Worm (Caenorhabditis elegans) whole organism, young adult: ENCODE data around the gene srw-123.
"Not testable (repeated sequence)": the region's sequence is repeated elsewhere in the genome, so short reads cannot be mapped to it uniquely, and the experiment has no call there.

Experiments
- B0019.2 ChIP-seq: fragments of 200-800 bp; sonication (Bioruptor generic); conservative IDR thresholded peaks from 2 replicates; pipeline ENCODE4 v1.3.6; 2022; ENCODE audit warnings: missing genetic modification reagents, missing genetic modification characterization, missing compliant biosample characterization
- B0261.1 ChIP-seq: sonication (generic microtip); optimal IDR thresholded peaks from 2 replicates; lab custom pipeline; 2016; ENCODE audit warnings: mild to moderate bottlenecking, missing genetic modification characterization, moderate library complexity, missing compliant biosample characterization
- Y53G8AR.9 ChIP-seq: fragments of 200-800 bp; sonication (Bioruptor generic); conservative IDR thresholded peaks from 2 replicates; pipeline ENCODE4 v1.3.6; 2022; ENCODE audit warnings: missing genetic modification reagents, missing genetic modification characterization, missing compliant biosample characterization
- akir-1 ChIP-seq: fragments of 200-800 bp; sonication (Bioruptor generic); optimal IDR thresholded peaks from 2 replicates; lab custom pipeline; 2018; ENCODE audit warnings: mild to moderate bottlenecking, missing genetic modification characterization, moderate library complexity, missing compliant biosample characterization
- bed-1 ChIP-seq: fragments of 200-800 bp; sonication (Bioruptor generic); IDR thresholded peaks from 2 replicates; pipeline ENCODE4 v1.3.6; 2022; ENCODE audit warnings: missing genetic modification reagents, missing genetic modification characterization, missing compliant biosample characterization
- ccch-3 ChIP-seq: fragments of 200-800 bp; sonication (Bioruptor generic); optimal IDR thresholded peaks from 2 replicates; lab custom pipeline; 2018; ENCODE audit warnings: mild to moderate bottlenecking, missing genetic modification characterization, missing compliant biosample characterization
- cebp-2 ChIP-seq: fragments of 200-800 bp; sonication (Bioruptor generic); IDR thresholded peaks from 2 replicates; pipeline ENCODE4 v1.3.6; 2022; ENCODE audit warnings: missing genetic modification characterization, missing compliant biosample characterization
- ceh-27 ChIP-seq: fragments of 200-800 bp; sonication (Bioruptor generic); optimal IDR thresholded peaks from 2 replicates; lab custom pipeline; 2018; ENCODE audit warnings: mild to moderate bottlenecking, missing genetic modification characterization, moderate library complexity, missing compliant biosample characterization
- ceh-58 ChIP-seq: fragments of 200-800 bp; sonication (Bioruptor generic); IDR thresholded peaks from 2 replicates; pipeline ENCODE4 v1.3.6; 2022; ENCODE audit warnings: missing genetic modification characterization, missing compliant biosample characterization
- ceh-91 ChIP-seq: fragments of 200-800 bp; sonication (Bioruptor generic); IDR thresholded peaks from 2 replicates; pipeline ENCODE4 v1.3.6; 2022; ENCODE audit warnings: missing genetic modification reagents, missing genetic modification characterization, missing compliant biosample characterization
- chd-7 ChIP-seq: sonication (generic microtip); optimal IDR thresholded peaks from 2 replicates; lab custom pipeline; 2016; ENCODE audit warnings: mild to moderate bottlenecking, missing genetic modification characterization, moderate library complexity, missing compliant biosample characterization
- die-1 ChIP-seq: sonication (generic microtip); optimal IDR thresholded peaks from 2 replicates; lab custom pipeline; 2016; ENCODE audit warnings: missing genotype, mild to moderate bottlenecking, missing genetic modification characterization, missing compliant biosample characterization
- dox-1 ChIP-seq: fragments of 200-800 bp; sonication (Bioruptor generic); IDR thresholded peaks from 2 replicates; pipeline ENCODE4 v1.3.6; 2022; ENCODE audit warnings: missing genetic modification reagents, missing genetic modification characterization, missing compliant biosample characterization
- dpff-1 ChIP-seq: sonication (generic microtip); optimal IDR thresholded peaks from 2 replicates; lab custom pipeline; 2017; ENCODE audit warnings: mild to moderate bottlenecking, missing genetic modification characterization, missing compliant biosample characterization
- efl-1 ChIP-seq: fragments of 150-350 bp; optimal IDR thresholded peaks from 2 replicates; lab custom pipeline; 2014; ENCODE audit warnings: missing biosample characterization, missing genetic modification reagents, missing genetic modification characterization
- egl-18 ChIP-seq: fragments of 200-800 bp; sonication (Bioruptor generic); IDR thresholded peaks from 2 replicates; pipeline ENCODE4 v1.3.6; 2022; ENCODE audit warnings: missing genetic modification reagents, missing genetic modification characterization, missing compliant biosample characterization
- egrh-3 ChIP-seq: fragments of 200-800 bp; sonication (Bioruptor generic); IDR thresholded peaks from 2 replicates; pipeline ENCODE4 v1.3.6; 2022; ENCODE audit warnings: missing genetic modification reagents, missing genetic modification characterization, missing compliant biosample characterization
- ekl-4 ChIP-seq: fragments of 200-800 bp; sonication (Bioruptor generic); IDR thresholded peaks from 2 replicates; pipeline ENCODE4 v1.3.6; 2022; ENCODE audit warnings: missing genetic modification reagents, missing genetic modification characterization, missing compliant biosample characterization
- ets-4 ChIP-seq: fragments of 200-800 bp; sonication (Bioruptor generic); optimal IDR thresholded peaks from 2 replicates; lab custom pipeline; 2018; ENCODE audit warnings: mild to moderate bottlenecking, missing genetic modification characterization, missing compliant biosample characterization
- hmg-1.2 ChIP-seq: fragments of 200-800 bp; sonication (Bioruptor generic); IDR thresholded peaks from 2 replicates; pipeline ENCODE4 v1.3.6; 2022; ENCODE audit warnings: missing genetic modification reagents, missing genetic modification characterization, missing compliant biosample characterization
- hmg-20 ChIP-seq: fragments of 200-800 bp; sonication (Bioruptor generic); IDR thresholded peaks from 2 replicates; pipeline ENCODE4 v1.3.6; 2022; ENCODE audit warnings: missing genetic modification reagents, missing genetic modification characterization, missing compliant biosample characterization
- let-526 ChIP-seq: fragments of 200-800 bp; sonication (Bioruptor generic); IDR thresholded peaks from 2 replicates; pipeline ENCODE4 v1.3.6; 2022; ENCODE audit warnings: missing genetic modification reagents, missing genetic modification characterization, missing compliant biosample characterization
- lin-26 ChIP-seq: fragments of 200-800 bp; sonication (Bioruptor generic); IDR thresholded peaks from 2 replicates; pipeline ENCODE4 v1.3.6; 2022; ENCODE audit warnings: missing genetic modification reagents, missing genetic modification characterization, missing compliant biosample characterization
- lir-1 ChIP-seq: fragments of 200-800 bp; sonication (Bioruptor generic); conservative IDR thresholded peaks from 2 replicates; pipeline ENCODE4 v1.3.6; 2022; ENCODE audit warnings: missing genetic modification reagents, missing genetic modification characterization, missing compliant biosample characterization
- madf-6 ChIP-seq: fragments of 200-800 bp; sonication (Bioruptor generic); IDR thresholded peaks from 2 replicates; pipeline ENCODE4 v1.3.6; 2022; ENCODE audit warnings: missing genetic modification reagents, missing genetic modification characterization, missing compliant biosample characterization
- madf-8 ChIP-seq: fragments of 200-800 bp; sonication (Bioruptor generic); conservative IDR thresholded peaks from 2 replicates; pipeline ENCODE4 v1.3.6; 2022; ENCODE audit warnings: missing genetic modification reagents, missing genetic modification characterization, missing compliant biosample characterization
- nhr-120 ChIP-seq: fragments of 200-800 bp; sonication (Bioruptor generic); IDR thresholded peaks from 2 replicates; pipeline ENCODE4 v1.3.6; 2022; ENCODE audit warnings: missing genetic modification characterization, missing compliant biosample characterization
- nhr-27 ChIP-seq: fragments of 200-800 bp; sonication (Bioruptor generic); optimal IDR thresholded peaks from 2 replicates; lab custom pipeline; 2018; ENCODE audit warnings: mild to moderate bottlenecking, missing genetic modification characterization, moderate library complexity, missing compliant biosample characterization
- nhr-80 ChIP-seq: sonication (generic microtip); optimal IDR thresholded peaks from 2 replicates; lab custom pipeline; 2016; ENCODE audit warnings: missing genetic modification characterization, missing compliant biosample characterization
- rcor-1 ChIP-seq: fragments of 200-800 bp; sonication (Bioruptor generic); IDR thresholded peaks from 2 replicates; pipeline ENCODE4 v1.3.6; 2022; ENCODE audit warnings: missing genetic modification reagents, missing genetic modification characterization, missing compliant biosample characterization
- tbp1 ChIP-seq: fragments of 200-800 bp; sonication (Bioruptor generic); optimal IDR thresholded peaks from 2 replicates; lab custom pipeline; 2018; ENCODE audit warnings: mild to moderate bottlenecking, missing genetic modification characterization, missing compliant biosample characterization
- tlf-1 ChIP-seq: fragments of 200-800 bp; sonication (Bioruptor generic); optimal IDR thresholded peaks from 2 replicates; lab custom pipeline; 2018; ENCODE audit warnings: mild to moderate bottlenecking, missing genetic modification characterization, missing compliant biosample characterization
- unc-130 ChIP-seq: sonication (generic microtip); optimal IDR thresholded peaks from 2 replicates; lab custom pipeline; 2016; ENCODE audit warnings: missing genetic modification reagents, missing genetic modification characterization, missing compliant biosample characterization
- ztf-26 ChIP-seq: sonication (generic microtip); optimal IDR thresholded peaks from 2 replicates; lab custom pipeline; 2017; ENCODE audit warnings: missing genetic modification characterization, missing compliant biosample characterization
- ztf-28 ChIP-seq: fragments of 200-800 bp; sonication (Bioruptor generic); IDR thresholded peaks from 2 replicates; pipeline ENCODE4 v1.3.6; 2022; ENCODE audit warnings: missing genetic modification reagents, missing genetic modification characterization, missing compliant biosample characterization

srw-123 gene

ce11 chrV:2962960-2963359 lies 12.2 kb downstream of the srw-123 start, which contains the start of gene srw-138 (continued):
- no peak for TF ChIP-seq hmg-1.2 (GFP tag; lab: Robert Waterston, UW)
- no peak for TF ChIP-seq egl-18 (GFP tag; lab: Robert Waterston, UW)
- TF ChIP-seq die-1 = no peak
- no peak for TF ChIP-seq cebp-2 (GFP tag; lab: Robert Waterston, UW)

DNA sequence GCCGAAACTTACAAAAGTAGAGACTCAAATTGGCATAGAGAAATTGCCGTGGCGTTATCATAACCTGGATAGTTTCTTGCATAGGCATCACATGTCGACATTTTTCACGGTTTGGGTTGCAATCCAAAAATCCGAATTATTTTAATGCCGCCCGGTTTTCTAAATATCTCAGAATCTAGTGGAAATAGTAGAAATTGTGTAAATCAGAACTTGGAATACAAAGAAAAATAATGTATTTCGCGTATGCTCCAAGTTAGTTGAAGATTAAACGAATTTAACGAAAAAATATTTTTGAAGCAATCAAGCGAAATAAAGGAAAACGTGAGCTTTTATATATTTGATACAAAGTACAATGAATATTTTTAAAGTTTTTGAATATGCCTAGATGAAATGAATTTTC lies 14.3 kb downstream of the srw-123 start, which contains the start of gene srw-144:
Gene srw-144, minus strand, starts transcription at position 101 of the 400 bp plus-strand sequence.
- no peak for TF ChIP-seq ceh-27
- no peak for TF ChIP-seq ztf-26
- no peak for TF ChIP-seq hmg-20
- no peak for TF ChIP-seq efl-1 (GFP tag; lab: Kevin White, UChicago)
- no peak for TF ChIP-seq ccch-3 (GFP tag; lab: Kevin White, UChicago)

- TF ChIP-seq tbp1 = no peak
- TF ChIP-seq, all 124 proteins: peak for 0
Observed at ce11 chrV:2958202-2958601, 17.0 kb downstream of the srw-123 start, which contains the start of gene srw-142. Gene srw-142, minus strand, starts transcription at chrV:2958302.

DNA sequence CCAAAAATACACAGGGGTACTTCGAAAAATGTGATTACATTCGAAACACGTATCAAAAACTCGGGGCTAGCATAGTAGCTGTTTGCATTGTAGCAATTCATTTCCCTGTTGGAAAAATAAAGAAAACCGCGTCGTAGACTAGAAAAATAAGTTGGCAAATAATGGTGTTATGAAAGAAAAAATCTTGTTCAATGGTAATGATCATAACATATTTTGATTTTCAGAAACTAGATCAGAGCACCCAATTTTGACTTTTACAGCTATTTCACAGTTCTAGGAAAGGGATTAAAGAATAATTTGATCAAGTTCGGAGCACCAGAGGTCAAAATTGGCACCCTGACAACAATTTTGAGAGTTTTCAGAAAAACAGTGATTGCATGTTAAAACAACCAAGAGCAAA lies 19.8 kb downstream of the srw-123 start, which contains the start of gene srh-248:
Gene srh-248, minus strand, starts transcription at position 101 of the 400 bp plus-strand sequence.
- not testable (repeated sequence) for TF ChIP-seq akir-1 (GFP tag; lab: Kevin White, UChicago); let-526; ztf-28 (GFP tag; lab: Robert Waterston, UW)

ce11 chrV:2952102-2952501 lies 23.1 kb downstream of the srw-123 start, which contains the start of gene srw-122:
Gene srw-122, minus strand, starts transcription at chrV:2952202.
- TF ChIP-seq egrh-3, hmg-20, let-526: not testable (repeated sequence)
- TF ChIP-seq, all 124 proteins: peak for 0; not testable (repeated sequence) for 124

ce11 chrV:2945602-2946001 lies 29.6 kb downstream of the srw-123 start, which contains the start of gene srh-87:
Gene srh-87, minus strand, starts transcription at chrV:2945702.
- no peak for TF ChIP-seq B0019.2 (GFP tag; lab: Robert Waterston, UW)
- TF ChIP-seq dpff-1 (tag; lab: Kevin White, UChicago) = no peak
- TF ChIP-seq cebp-2 (GFP tag; lab: Robert Waterston, UW) = no peak
- TF ChIP-seq bed-1 = no peak
- TF ChIP-seq madf-6 = no peak
- TF ChIP-seq ceh-58 = no peak
- TF ChIP-seq chd-7 (tag; lab: Kevin White, UChicago) = no peak
- TF ChIP-seq ekl-4 (GFP tag; lab: Robert Waterston, UW) = no peak
- no peak for TF ChIP-seq lin-26 (GFP tag; lab: Robert Waterston, UW)
- TF ChIP-seq rcor-1 = no peak
- no peak for TF ChIP-seq ceh-91
- no peak for TF ChIP-seq lir-1 (GFP tag; lab: Robert Waterston, UW)
- TF ChIP-seq ztf-26 = no peak
- TF ChIP-seq tlf-1 (GFP tag; lab: Kevin White, UChicago) = no peak
- TF ChIP-seq ets-4 = no peak

- TF ChIP-seq madf-6 = no peak
- no peak for TF ChIP-seq nhr-27 (tag; lab: Kevin White, UChicago)
- no peak for TF ChIP-seq ceh-27
- TF ChIP-seq madf-8 (GFP tag; lab: Robert Waterston, UW) = no peak
- no peak for TF ChIP-seq unc-130 (GFP tag; lab: Kevin White, UChicago)
- TF ChIP-seq ccch-3 (GFP tag; lab: Kevin White, UChicago) = no peak
- TF ChIP-seq B0261.1 (tag; lab: Kevin White, UChicago) = no peak
- TF ChIP-seq die-1 = no peak
- TF ChIP-seq let-526 = no peak
- no peak for TF ChIP-seq nhr-80
- no peak for TF ChIP-seq nhr-120
- TF ChIP-seq Y53G8AR.9 (GFP tag; lab: Robert Waterston, UW) = no peak
- TF ChIP-seq dox-1 (GFP tag; lab: Robert Waterston, UW) = no peak
- TF ChIP-seq, all 124 proteins: peak for 0
Observed at ce11 chrV:2943859-2944258, 31.3 kb downstream of the srw-123 start, which contains the start of gene srw-137. Gene srw-137, minus strand, starts transcription at chrV:2943959.
